Worm (Caenorhabditis elegans): ENCODE measurements around the gene exp-1.
A peak's percentile ranks its signal among the peaks of the same experiment; 100 is the strongest.

exp-1 gene

ce11 chrII:6176154-6176897 is 15.4 kb upstream of the exp-1 start (continued):
- TF ChIP-seq nhr-71 (tag; optimal IDR thresholded peaks at IDR 0.05) (peak; percentile 60), mab-9 (GFP tag; IDR thresholded peaks at IDR 0.05) (no peak), elt-2 (tag; optimal IDR thresholded peaks at IDR 0.05) (no peak), ceh-8 (GFP tag; optimal IDR thresholded peaks at IDR 0.05) (no peak), aly-2 (tag; optimal IDR thresholded peaks at IDR 0.05) (no peak), nhr-19 (GFP tag; conservative IDR thresholded peaks at IDR 0.05) (peak; percentile 56), Y116A8C.19 (tag; optimal IDR thresholded peaks at IDR 0.05; ENCODE audit: borderline replicate concordance) (no peak), lsy-2 (tag; optimal IDR thresholded peaks at IDR 0.05) (peak in 1 of 2 experiments; percentile 31), unc-30 (tag; optimal IDR thresholded peaks at IDR 0.05) (no peak), nhr-47 (tag; optimal IDR thresholded peaks at IDR 0.05) (peak; percentile 7), blmp-1 (tag; optimal IDR thresholded peaks at IDR 0.05) (peak; percentile 61), pax-3 (tag; optimal IDR thresholded peaks at IDR 0.05) (no peak), dsc-1 (tag; optimal IDR thresholded peaks at IDR 0.05) (peak; percentile 39), lin-14 (GFP tag; optimal IDR thresholded peaks at IDR 0.05) (peak; percentile 81), snu-23 (GFP tag; optimal IDR thresholded peaks at IDR 0.05) (peak; percentile 30), pag-3 (tag; optimal IDR thresholded peaks at IDR 0.05; ENCODE audit: borderline replicate concordance, insufficient read depth) (no peak), lin-15B (tag; optimal IDR thresholded peaks at IDR 0.05) (no peak), mep-1 (tag; optimal IDR thresholded peaks at IDR 0.05) (no peak), elt-3 (tag; optimal IDR thresholded peaks at IDR 0.05) (peak in 2 of 6 experiments; percentile 12 to 26), nhr-84 (tag; optimal IDR thresholded peaks at IDR 0.05) (no peak), vab-15 (tag; optimal IDR thresholded peaks at IDR 0.05) (no peak), nhr-20 (tag; optimal IDR thresholded peaks at IDR 0.05) (peak; percentile 50), sptf-1 (tag; optimal IDR thresholded peaks at IDR 0.05) (no peak), egl-13 (tag; optimal IDR thresholded peaks at IDR 0.05) (no peak), hlh-17 (GFP tag; optimal IDR thresholded peaks at IDR 0.05; ENCODE audit: borderline replicate concordance) (no peak), hlh-4 (tag; optimal IDR thresholded peaks at IDR 0.05) (no peak), F16B12.6 (tag; optimal IDR thresholded peaks at IDR 0.05) (no peak), dpl-1 (GFP tag; optimal IDR thresholded peaks at IDR 0.05) (no peak), pqm-1 (tag; optimal IDR thresholded peaks at IDR 0.05) (no peak), fkh-4 (tag; optimal IDR thresholded peaks at IDR 0.05; ENCODE audit: borderline replicate concordance) (no peak)

DNA sequence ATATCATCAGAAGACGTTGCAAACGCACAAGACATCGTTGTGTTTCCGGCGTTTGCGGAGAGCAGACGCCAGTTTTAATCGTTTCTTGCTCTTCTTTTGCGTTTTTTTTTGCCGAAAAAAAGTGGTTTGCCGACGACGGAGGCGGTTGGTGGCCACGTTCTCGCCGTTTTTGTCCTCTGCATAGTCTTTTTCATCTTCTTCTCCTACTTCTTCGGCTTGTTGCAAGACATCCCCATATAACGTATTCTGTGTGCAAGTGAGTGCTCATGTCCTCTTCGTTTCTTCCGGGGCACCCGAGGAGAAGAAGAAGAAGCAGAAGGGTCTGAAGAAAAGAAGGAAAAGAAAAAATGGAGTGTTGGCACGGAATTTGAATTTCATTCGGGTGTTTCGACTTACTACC is 14.1 kb upstream of the exp-1 start:
- no peak for TF ChIP-seq grh-1 (GFP tag; IDR thresholded peaks at IDR 0.05)
- peak in 1 of 3 experiments; percentile 35 for TF ChIP-seq ceh-82 (tag; optimal IDR thresholded peaks at IDR 0.05)
- peak; percentile 78 for TF ChIP-seq lin-14 (GFP tag; optimal IDR thresholded peaks at IDR 0.05)

ce11 chrII:6173400-6173799 is 12.5 kb upstream of the exp-1 start, which contains the start of gene F40H3.2:
Gene F40H3.2, plus strand, starts transcription at chrII:6173649.
- no peak for TF ChIP-seq egl-13 (tag; optimal IDR thresholded peaks at IDR 0.05)
- peak; percentile 50 for TF ChIP-seq blmp-1 (tag; optimal IDR thresholded peaks at IDR 0.05)
- no peak for TF ChIP-seq elt-2 (tag; optimal IDR thresholded peaks at IDR 0.05)
- TF ChIP-seq pag-3 (tag; optimal IDR thresholded peaks at IDR 0.05; ENCODE audit: borderline replicate concordance, insufficient read depth) = peak; percentile 27
- no peak for TF ChIP-seq zip-4 (GFP tag; optimal IDR thresholded peaks at IDR 0.05)
- TF ChIP-seq hpl-2 (GFP tag; optimal IDR thresholded peaks at IDR 0.05) = no peak
- TF ChIP-seq nhr-85 (tag) = peak; percentile 75
- peak; percentile 59 for TF ChIP-seq lin-14 (GFP tag; optimal IDR thresholded peaks at IDR 0.05)

ce11 chrII:6171228-6171627 is 10.3 kb upstream of the exp-1 start, which contains the start of gene F40H3.3:
Gene F40H3.3, plus strand, starts transcription at chrII:6171507.
- TF ChIP-seq unc-30 (tag; optimal IDR thresholded peaks at IDR 0.05) = no peak
- TF ChIP-seq snpc-4 (tag; optimal IDR thresholded peaks at IDR 0.05) = no peak
- no peak for TF ChIP-seq nhr-90 (tag; optimal IDR thresholded peaks at IDR 0.05; ENCODE audit: poor library complexity)
- TF ChIP-seq blmp-1 (tag; optimal IDR thresholded peaks at IDR 0.05) = peak; percentile 63
- TF ChIP-seq efl-1 (optimal IDR thresholded peaks at IDR 0.05) = no peak
- peak in 1 of 2 experiments; percentile 41 for TF ChIP-seq efl-1 (GFP tag; optimal IDR thresholded peaks at IDR 0.05 in 1 of 2)
- no peak for TF ChIP-seq ceh-8 (GFP tag; optimal IDR thresholded peaks at IDR 0.05)
